Worm (Caenorhabditis elegans): ENCODE measurements around the gene miz-1.

miz-1 gene

DNA sequence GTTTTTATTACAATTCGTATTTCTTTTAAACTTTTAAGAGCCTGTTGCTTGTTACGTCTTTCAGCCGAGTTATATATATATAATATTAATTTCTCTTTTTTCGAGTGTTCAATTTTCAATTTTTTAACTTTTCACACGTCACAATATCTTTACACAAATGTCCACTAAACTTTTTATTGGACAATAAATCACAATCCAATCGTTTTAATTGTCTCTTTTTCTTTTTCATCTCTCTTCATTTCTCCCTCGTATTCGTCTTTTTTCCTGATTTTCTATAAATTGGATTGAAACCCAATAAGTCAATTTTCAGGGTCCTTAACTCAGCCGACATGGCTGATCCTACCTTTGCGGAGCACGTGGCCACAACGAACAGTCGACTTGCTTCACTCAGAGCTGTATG is at the start of gene miz-1:
Gene miz-1 (plus strand): TSS at position 301 of the 400 bp plus-strand sequence.
- TF ChIP-seq zip-8 (tag; optimal IDR thresholded peaks at IDR 0.05) (no peak), lin-13 (tag; optimal IDR thresholded peaks at IDR 0.05) (no peak), ceh-39 (tag; optimal IDR thresholded peaks at IDR 0.05) (no peak), unc-120 (tag; optimal IDR thresholded peaks at IDR 0.05; ENCODE audit: poor library complexity, severe bottlenecking) (no peak), hlh-1 (tag; optimal IDR thresholded peaks at IDR 0.05) (no peak), mab-5 (tag; optimal IDR thresholded peaks at IDR 0.05) (no peak), unc-62 (GFP tag; optimal IDR thresholded peaks at IDR 0.05) (no peak), nhr-2 (tag; optimal IDR thresholded peaks at IDR 0.05) (no peak), bed-3 (GFP tag; optimal IDR thresholded peaks at IDR 0.05) (no peak), pha-4 (tag; optimal IDR thresholded peaks at IDR 0.05) (no peak), flh-1 (GFP tag; optimal IDR thresholded peaks at IDR 0.05) (no peak), tbx-8 (GFP tag; optimal IDR thresholded peaks at IDR 0.05) (no peak), sptf-1 (tag; optimal IDR thresholded peaks at IDR 0.05) (no peak), nhr-76 (tag; optimal IDR thresholded peaks at IDR 0.05) (no peak), ceh-43 (GFP tag; optimal IDR thresholded peaks at IDR 0.05) (no peak), M03D4.4 (tag; optimal IDR thresholded peaks at IDR 0.05) (no peak), ces-1 (GFP tag; optimal IDR thresholded peaks at IDR 0.05) (no peak)

DNA sequence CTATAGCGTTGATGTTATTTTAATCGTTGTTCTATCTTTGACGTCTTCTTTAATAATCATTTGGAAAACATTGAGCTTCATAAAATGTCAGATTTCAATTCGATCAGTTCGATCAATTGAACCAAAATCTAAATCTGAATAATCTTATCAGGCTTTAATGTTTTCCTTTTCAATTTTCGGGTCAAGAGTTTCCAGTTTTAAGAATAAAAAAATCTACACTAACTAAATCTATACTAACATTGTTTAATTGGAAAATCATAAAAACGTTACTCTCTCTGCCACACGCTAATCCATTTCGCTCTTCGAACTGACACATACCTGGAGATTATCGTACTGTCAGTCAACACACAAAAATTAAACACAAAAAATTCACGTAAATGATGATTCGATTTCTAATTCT is 48.0 kb upstream of the miz-1 start, which contains the start of gene T25B9.11:
Gene T25B9.11 (plus strand): TSS at position 301 of the 400 bp plus-strand sequence.
- TF ChIP-seq unc-62 (GFP tag; optimal IDR thresholded peaks at IDR 0.05) (no peak), nhr-237 (tag; optimal IDR thresholded peaks at IDR 0.05) (no peak), mls-2 (tag; optimal IDR thresholded peaks at IDR 0.05) (no peak), elt-3 (tag; optimal IDR thresholded peaks at IDR 0.05) (no peak), ceh-43 (GFP tag; optimal IDR thresholded peaks at IDR 0.05) (no peak), flh-1 (GFP tag; optimal IDR thresholded peaks at IDR 0.05) (no peak), sptf-1 (tag; optimal IDR thresholded peaks at IDR 0.05) (no peak), ces-1 (GFP tag; optimal IDR thresholded peaks at IDR 0.05) (no peak), ceh-83 (GFP tag; optimal IDR thresholded peaks at IDR 0.05) (no peak)

DNA sequence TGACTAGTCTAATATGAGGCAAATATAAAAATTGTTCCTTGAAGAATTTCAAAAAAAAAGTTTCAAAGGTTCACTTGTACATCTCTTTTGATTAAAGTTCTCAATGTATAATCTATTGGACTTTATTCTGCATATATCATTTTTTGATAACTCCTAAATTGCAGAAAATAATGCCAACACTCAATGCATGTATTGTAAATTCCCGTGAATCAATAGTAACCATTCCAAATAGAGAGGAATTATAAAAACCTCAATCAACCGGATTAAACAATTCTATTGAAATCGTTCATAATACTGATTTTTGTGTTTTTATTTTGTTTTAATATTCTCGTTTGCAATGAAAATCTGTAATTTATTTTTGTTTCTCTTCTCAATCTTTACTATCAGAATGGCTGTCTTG is 47.1 kb upstream of the miz-1 start, which contains the start of gene T25B9.12:
Gene T25B9.12 (plus strand): TSS at position 301 of the 400 bp plus-strand sequence.
- no peak for TF ChIP-seq nhr-2 (tag; optimal IDR thresholded peaks at IDR 0.05)
- no peak for TF ChIP-seq unc-39 (tag; optimal IDR thresholded peaks at IDR 0.05)
- no peak for TF ChIP-seq flh-1 (GFP tag; optimal IDR thresholded peaks at IDR 0.05)
- no peak for TF ChIP-seq M03D4.4 (tag; optimal IDR thresholded peaks at IDR 0.05)
- no peak for TF ChIP-seq mep-1 (tag; optimal IDR thresholded peaks at IDR 0.05)
- TF ChIP-seq ham-2 (GFP tag; optimal IDR thresholded peaks at IDR 0.05): no peak
- no peak for TF ChIP-seq mab-5 (tag; optimal IDR thresholded peaks at IDR 0.05)
- no peak for TF ChIP-seq lsy-2 (tag; optimal IDR thresholded peaks at IDR 0.05)
- no peak for TF ChIP-seq bed-3 (GFP tag; optimal IDR thresholded peaks at IDR 0.05)
- no peak for TF ChIP-seq hlh-1 (tag; optimal IDR thresholded peaks at IDR 0.05)
- TF ChIP-seq ceh-43 (GFP tag; optimal IDR thresholded peaks at IDR 0.05): no peak
- TF ChIP-seq nhr-237 (tag; optimal IDR thresholded peaks at IDR 0.05): no peak

DNA sequence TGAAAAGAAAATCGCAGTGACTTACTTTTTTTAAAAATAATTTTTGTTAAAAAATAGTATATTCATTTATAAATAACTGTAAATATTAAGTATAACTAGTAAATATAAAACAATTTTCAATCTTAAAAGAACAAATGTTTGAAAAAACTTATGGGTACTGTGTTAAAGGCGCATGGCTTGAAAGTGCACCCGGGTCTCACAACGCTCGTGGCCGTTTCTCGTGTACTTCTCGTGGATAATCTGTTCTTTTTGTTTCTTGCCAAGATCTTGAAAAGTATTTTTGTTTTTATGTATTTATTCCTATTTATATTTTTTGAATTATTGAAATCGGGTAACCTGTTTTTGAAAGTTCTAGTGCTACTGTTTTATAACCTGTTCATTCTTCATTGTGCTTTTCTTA is 46.1 kb upstream of the miz-1 start:
- TF ChIP-seq ztf-11 (tag; optimal IDR thresholded peaks at IDR 0.05) (no peak), lsy-2 (tag; optimal IDR thresholded peaks at IDR 0.05) (no peak), nhr-237 (tag; optimal IDR thresholded peaks at IDR 0.05) (no peak), pha-4 (tag; optimal IDR thresholded peaks at IDR 0.05) (no peak), nhr-76 (tag; optimal IDR thresholded peaks at IDR 0.05) (no peak), unc-62 (GFP tag; optimal IDR thresholded peaks at IDR 0.05) (no peak), unc-120 (tag; optimal IDR thresholded peaks at IDR 0.05; ENCODE audit: poor library complexity, severe bottlenecking) (no peak)

DNA sequence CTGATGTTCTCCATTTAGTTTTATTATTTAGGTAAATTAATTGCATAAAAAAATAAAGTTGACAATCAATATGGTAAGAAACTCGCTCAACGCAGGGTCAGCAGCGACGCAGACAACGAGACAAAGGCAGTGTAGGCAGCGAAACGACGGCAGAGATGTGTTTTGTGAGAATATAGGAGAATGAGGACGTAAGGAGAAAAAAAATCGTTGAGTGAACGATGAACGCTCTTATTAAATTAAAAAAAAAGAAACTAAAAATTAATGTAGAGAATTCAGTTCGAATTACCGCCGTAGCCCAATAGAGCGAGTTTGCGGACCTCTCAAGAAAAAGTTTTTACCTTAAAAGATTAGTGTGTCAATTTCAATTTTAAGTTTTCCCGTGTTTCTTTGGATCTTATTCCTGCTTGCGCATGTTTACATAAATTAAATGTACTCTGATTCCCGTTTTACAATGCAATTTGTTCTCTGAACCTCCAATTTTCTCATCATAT is 44.0 kb upstream of the miz-1 start, which contains the start of gene T25B9.8:
Gene T25B9.8 (minus strand): TSS at position 51 of the 491 bp plus-strand sequence.
- TF ChIP-seq ces-1 (GFP tag; optimal IDR thresholded peaks at IDR 0.05) (peak; percentile 44), M03D4.4 (tag; optimal IDR thresholded peaks at IDR 0.05) (no peak), unc-39 (tag; optimal IDR thresholded peaks at IDR 0.05) (no peak), nhr-28 (tag; optimal IDR thresholded peaks at IDR 0.05) (no peak), ztf-11 (tag; optimal IDR thresholded peaks at IDR 0.05) (no peak), unc-120 (tag; optimal IDR thresholded peaks at IDR 0.05; ENCODE audit: poor library complexity, severe bottlenecking) (no peak), snpc-4 (tag; optimal IDR thresholded peaks at IDR 0.05) (no peak), hlh-1 (tag; optimal IDR thresholded peaks at IDR 0.05) (no peak)

DNA sequence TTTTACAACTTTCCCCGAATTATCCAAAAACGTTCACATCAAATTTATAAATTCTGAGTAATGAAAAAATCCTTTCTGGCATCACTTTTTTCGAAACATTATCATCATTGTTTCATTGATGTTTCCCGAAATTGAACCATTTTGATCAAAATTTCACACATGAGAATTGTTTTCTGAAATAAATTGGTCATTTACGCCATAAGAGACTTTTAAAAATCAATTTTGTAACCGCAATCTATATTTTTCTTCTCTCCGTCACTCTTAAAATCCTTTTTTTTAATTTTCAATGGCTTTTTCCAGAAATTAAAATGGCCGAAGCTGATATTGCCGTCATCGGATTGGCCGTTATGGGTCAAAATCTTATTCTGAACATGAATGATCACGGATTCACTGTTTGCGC is 42.8 kb upstream of the miz-1 start, which contains the start of gene T25B9.9:
Gene T25B9.9 (plus strand): TSS at position 301 of the 400 bp plus-strand sequence.
- TF ChIP-seq tbx-8 (GFP tag; optimal IDR thresholded peaks at IDR 0.05) (no peak), ceh-83 (GFP tag; optimal IDR thresholded peaks at IDR 0.05) (no peak), ceh-43 (GFP tag; optimal IDR thresholded peaks at IDR 0.05) (no peak), blmp-1 (tag; optimal IDR thresholded peaks at IDR 0.05) (no peak), cnd-1 (tag; optimal IDR thresholded peaks at IDR 0.05) (no peak), flh-1 (GFP tag; optimal IDR thresholded peaks at IDR 0.05) (no peak), unc-39 (tag; optimal IDR thresholded peaks at IDR 0.05) (no peak), snpc-4 (tag; optimal IDR thresholded peaks at IDR 0.05) (no peak), mls-2 (tag; optimal IDR thresholded peaks at IDR 0.05) (no peak), ces-1 (GFP tag; optimal IDR thresholded peaks at IDR 0.05) (no peak)

All from whole organism, mixed stage, embryonic.